Fruit fly (Drosophila melanogaster): ENCODE results near the gene CG7166.

CG7166 gene

dm6 chr3L:21640815-21641214 is 15.4 kb upstream of the CG7166 start, which contains the start of gene Atox1 (continued):
- peak; percentile 62; the same call in 1 of the 3 replicates for TF ChIP-seq CG34422 (GFP tag; IDR thresholded peaks at IDR 0.05)
- TF ChIP-seq gce (GFP tag; IDR thresholded peaks at IDR 0.05): no peak
- no peak for TF ChIP-seq D (optimal IDR thresholded peaks at IDR 0.05)
- TF ChIP-seq D (GFP tag; optimal IDR thresholded peaks at IDR 0.05): no peak
- peak; percentile 27 for TF ChIP-seq CG3163 (GFP tag; optimal IDR thresholded peaks at IDR 0.05)
- no peak for TF ChIP-seq ap (GFP tag; IDR thresholded peaks at IDR 0.05)
- TF ChIP-seq esg (GFP tag; conservative IDR thresholded peaks at IDR 0.05): no peak
- peak; percentile 41 for TF ChIP-seq Nf-YC (tag; optimal IDR thresholded peaks at IDR 0.05)
- peak; percentile 12 for TF ChIP-seq CG12155 (GFP tag; optimal IDR thresholded peaks at IDR 0.05)
- TF ChIP-seq shn (GFP tag; optimal IDR thresholded peaks at IDR 0.05): no peak
- no peak for TF ChIP-seq Rx (GFP tag; IDR thresholded peaks at IDR 0.05)
- TF ChIP-seq CG10543 (GFP tag; optimal IDR thresholded peaks at IDR 0.05): peak; percentile 58
- TF ChIP-seq so (GFP tag; IDR thresholded peaks at IDR 0.05): no peak
- TF ChIP-seq CG11456 (GFP tag; IDR thresholded peaks at IDR 0.05): peak; percentile 68; the same call in 2 of the 3 replicates
- TF ChIP-seq CG8944 (GFP tag; optimal IDR thresholded peaks at IDR 0.05): no peak
- TF ChIP-seq CG13624 (GFP tag; optimal IDR thresholded peaks at IDR 0.05): peak; percentile 66

dm6 chr3L:21639059-21639458 is 13.6 kb upstream of the CG7166 start, which contains the start of gene CG32445:
CG32445 (plus strand) TSS chr3L:21639359.
- TF ChIP-seq Dad (GFP tag; optimal IDR thresholded peaks at IDR 0.05) (no peak), chif (GFP tag; optimal IDR thresholded peaks at IDR 0.05) (no peak)

dm6 chr3L:21636265-21636993 is 11.0 kb upstream of the CG7166 start, which contains the start of gene CG32444:
CG32444 (plus strand) TSS chr3L:21636947.
- TF ChIP-seq CG1832 (GFP tag; optimal IDR thresholded peaks at IDR 0.05) (no peak), Nf-YC (tag; optimal IDR thresholded peaks at IDR 0.05) (no peak), tup (GFP tag; optimal IDR thresholded peaks at IDR 0.05) (no peak), cato (GFP tag; optimal IDR thresholded peaks at IDR 0.05; ENCODE audit: borderline replicate concordance) (no peak), CG10979 (tag; optimal IDR thresholded peaks at IDR 0.05) (no peak), CG10321 (GFP tag; IDR thresholded peaks at IDR 0.05) (no peak), bcd (GFP tag; optimal IDR thresholded peaks at IDR 0.05) (no peak), jigr1 (GFP tag; IDR thresholded peaks at IDR 0.05) (no peak), sug (tag; optimal IDR thresholded peaks at IDR 0.05) (peak; percentile 92), prd (optimal IDR thresholded peaks at IDR 0.05) (no peak), prd (GFP tag; IDR thresholded peaks at IDR 0.05) (no peak), sc (optimal IDR thresholded peaks at IDR 0.05) (no peak), sc (GFP tag; optimal IDR thresholded peaks at IDR 0.05) (no peak), NFAT (GFP tag; IDR thresholded peaks at IDR 0.05) (no peak), CG10431 (GFP tag; optimal IDR thresholded peaks at IDR 0.05) (no peak), exex (tag; optimal IDR thresholded peaks at IDR 0.05) (peak; percentile 94), eyg (GFP tag; optimal IDR thresholded peaks at IDR 0.05) (no peak), Max (GFP tag; optimal IDR thresholded peaks at IDR 0.05) (no peak), bigmax (GFP tag; optimal IDR thresholded peaks at IDR 0.05) (no peak), CG15514 (GFP tag; optimal IDR thresholded peaks at IDR 0.05) (no peak), CG1603 (tag; optimal IDR thresholded peaks at IDR 0.05) (no peak), CG7786 (GFP tag; optimal IDR thresholded peaks at IDR 0.05) (no peak), Hey (tag; optimal IDR thresholded peaks at IDR 0.05) (no peak), psq (GFP tag; optimal IDR thresholded peaks at IDR 0.05) (no peak), ERR (GFP tag; optimal IDR thresholded peaks at IDR 0.05) (peak; percentile 74), CG4854 (GFP tag; optimal IDR thresholded peaks at IDR 0.05) (no peak), Sox102F (GFP tag; optimal IDR thresholded peaks at IDR 0.05) (no peak), sisA (GFP tag; IDR thresholded peaks at IDR 0.05) (no peak), pan (optimal IDR thresholded peaks at IDR 0.05) (no peak), pan (GFP tag; optimal IDR thresholded peaks at IDR 0.05 in 1 of 2, IDR thresholded peaks at IDR 0.05 in 1 of 2) (no peak), wdn (GFP tag; IDR thresholded peaks at IDR 0.05) (no peak), CG13123 (GFP tag; optimal IDR thresholded peaks at IDR 0.05) (no peak), CG8765 (GFP tag; IDR thresholded peaks at IDR 0.05) (no peak)

All from whole organism, embryonic.